Worm (Caenorhabditis elegans): ENCODE data around the gene nlp-23.

DNA sequence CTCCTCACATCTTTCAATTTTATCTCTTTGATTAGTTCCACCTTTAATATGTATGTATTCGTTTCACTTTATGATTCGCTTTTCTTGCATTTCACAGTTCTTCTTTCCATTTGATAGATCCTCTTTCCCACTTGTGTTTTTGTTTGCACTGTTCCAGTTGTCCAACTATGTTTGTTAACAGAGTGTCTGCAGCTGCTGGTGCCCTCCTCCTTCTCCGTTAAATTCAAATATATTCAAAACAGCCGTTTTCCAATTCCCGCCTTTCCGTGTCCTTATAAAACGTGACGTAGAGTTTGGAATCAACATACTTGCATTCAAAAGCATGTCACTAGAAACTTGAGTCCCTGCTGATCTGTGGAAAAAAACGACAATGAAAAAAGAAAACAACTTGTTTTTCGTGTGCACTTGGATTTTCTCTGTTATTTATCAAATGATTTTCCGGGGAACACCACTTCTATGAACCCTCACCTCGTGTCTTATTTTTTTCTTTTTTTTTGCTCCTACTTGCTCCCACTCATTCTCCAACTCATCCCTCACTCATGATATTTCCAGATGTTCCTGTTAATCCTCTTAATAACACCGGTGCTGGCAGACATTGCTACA lies 48.5 kb downstream of the nlp-23 start, which contains the start of gene T10H10.2:
- no peak for TF ChIP-seq sup-37 (GFP tag; optimal IDR thresholded peaks at IDR 0.05)
- TF ChIP-seq snu-23 (GFP tag; optimal IDR thresholded peaks at IDR 0.05) = no peak
- no peak for TF ChIP-seq nhr-90 (tag; optimal IDR thresholded peaks at IDR 0.05; ENCODE audit: poor library complexity)
- no peak for TF ChIP-seq sptf-1 (tag; optimal IDR thresholded peaks at IDR 0.05)
- TF ChIP-seq snpc-4 (tag; optimal IDR thresholded peaks at IDR 0.05) = no peak
- TF ChIP-seq pqm-1 (tag; optimal IDR thresholded peaks at IDR 0.05) = no peak
- no peak for TF ChIP-seq nhr-20 (tag; optimal IDR thresholded peaks at IDR 0.05)
- no peak for TF ChIP-seq unc-62 (GFP tag; optimal IDR thresholded peaks at IDR 0.05)
- TF ChIP-seq ztf-4 (tag; optimal IDR thresholded peaks at IDR 0.05) = no peak
- no peak for TF ChIP-seq elt-3 (tag; optimal IDR thresholded peaks at IDR 0.05)
- no peak for TF ChIP-seq mep-1 (tag; optimal IDR thresholded peaks at IDR 0.05)
- no peak for TF ChIP-seq Y116A8C.19 (tag; optimal IDR thresholded peaks at IDR 0.05; ENCODE audit: borderline replicate concordance)
- TF ChIP-seq blmp-1 (tag; optimal IDR thresholded peaks at IDR 0.05) = peak; percentile 51

All from whole organism, L1 larva.